Fruit fly (Drosophila melanogaster) whole organism, embryonic: Measurements from ENCODE around the gene msps.
A peak's percentile ranks its signal among the peaks of the same experiment; 100 is the strongest.

ENCODE experiments used
- Awh ChIP-seq: fragments of 200-800 bp; sonication (Bioruptor generic); IDR thresholded peaks from 2 replicates; pipeline ENCODE4, ENCODE4 v1.3.6; 2022; ENCODE audit warnings: missing biosample characterization, missing genetic modification characterization
- CG11723 ChIP-seq: fragments of 200-800 bp; sonication (Bioruptor generic); optimal IDR thresholded peaks from 2 replicates; lab custom pipeline; 2017; ENCODE audit warnings: missing biosample characterization, mild to moderate bottlenecking, missing genetic modification characterization
- CG12391 ChIP-seq: fragments of 200-800 bp; sonication (Bioruptor generic); optimal IDR thresholded peaks from 3 replicates; lab custom pipeline; 2018; ENCODE audit warnings: missing biosample characterization, mild to moderate bottlenecking, missing genetic modification characterization, moderate library complexity
- CG1792 ChIP-seq: fragments of 200-800 bp; sonication (Bioruptor generic); optimal IDR thresholded peaks from 2 replicates; lab custom pipeline; 2016; ENCODE audit warnings: missing biosample characterization, missing genetic modification characterization
- CG18599 ChIP-seq: fragments of 200-800 bp; sonication (Bioruptor generic); optimal IDR thresholded peaks from 3 replicates; lab custom pipeline; 2017; ENCODE audit warnings: missing biosample characterization, missing genetic modification characterization, mild to moderate bottlenecking, moderate library complexity, missing genetic modification reagents
- CG18764 ChIP-seq: fragments of 200-800 bp; sonication (Bioruptor generic); optimal IDR thresholded peaks from 3 replicates; lab custom pipeline; 2016; ENCODE audit warnings: missing biosample characterization, missing genetic modification characterization
- CG2129 ChIP-seq: fragments of 200-800 bp; sonication (Bioruptor generic); IDR thresholded peaks from 2 replicates; pipeline ENCODE4 v1.3.6; 2022; ENCODE audit warnings: missing biosample characterization, missing genetic modification characterization; ENCODE audit not compliant: partially characterized antibody
- CG31388 ChIP-seq: fragments of 200-800 bp; sonication (Bioruptor generic); optimal IDR thresholded peaks from 2 replicates; lab custom pipeline; 2016; ENCODE audit warnings: missing biosample characterization, missing genetic modification characterization
- CG4328 ChIP-seq: fragments of 200-800 bp; sonication (Bioruptor generic); optimal IDR thresholded peaks from 3 replicates; lab custom pipeline; 2017; ENCODE audit warnings: missing biosample characterization, missing genetic modification reagents, missing genetic modification characterization
- CG5953 ChIP-seq: fragments of 200-800 bp; sonication (Bioruptor generic); IDR thresholded peaks from 2 replicates; pipeline ENCODE4 v1.3.6; 2022; ENCODE audit warnings: missing biosample characterization, missing genetic modification characterization
- CG6813 ChIP-seq: fragments of 200-800 bp; sonication (Bioruptor generic); optimal IDR thresholded peaks from 2 replicates; lab custom pipeline; 2017; ENCODE audit warnings: missing biosample characterization, missing genetic modification characterization, mild to moderate bottlenecking, moderate library complexity, missing genetic modification reagents
- CG7839 ChIP-seq: fragments of 200-800 bp; sonication (Bioruptor generic); optimal IDR thresholded peaks from 3 replicates; lab custom pipeline; 2018; ENCODE audit warnings: missing biosample characterization, mild to moderate bottlenecking, missing genetic modification characterization, moderate library complexity
- CG7963 ChIP-seq: fragments of 200-800 bp; sonication (Bioruptor generic); IDR thresholded peaks from 3 replicates; pipeline ENCODE4 v1.3.6; 2022; ENCODE audit warnings: missing biosample characterization, missing genetic modification characterization; ENCODE audit not compliant: partially characterized antibody
- ERR ChIP-seq: fragments of 200-800 bp; sonication (Bioruptor generic); optimal IDR thresholded peaks from 2 replicates; lab custom pipeline; 2016; ENCODE audit warnings: missing biosample characterization, missing genetic modification characterization
- Ets65A ChIP-seq: fragments of 200-800 bp; sonication (Bioruptor generic); peaks from one replicate; lab custom pipeline; 2016; ENCODE audit warnings: missing biosample characterization, missing genetic modification characterization
- Gsc ChIP-seq: fragments of 200-800 bp; sonication (Bioruptor generic); IDR thresholded peaks from 2 replicates; pipeline ENCODE4 v1.3.6; 2022; ENCODE audit warnings: missing biosample characterization, missing genetic modification characterization
- H2.0 ChIP-seq: fragments of 200-800 bp; sonication (Bioruptor generic); IDR thresholded peaks from 2 replicates; pipeline ENCODE4 v1.3.6; 2022; ENCODE audit warnings: missing biosample characterization, missing genetic modification characterization
- HLHmδ ChIP-seq: fragments of 200-800 bp; sonication (Bioruptor generic); optimal IDR thresholded peaks from 2 replicates; lab custom pipeline; 2018; ENCODE audit warnings: missing biosample characterization, mild to moderate bottlenecking, missing genetic modification characterization, moderate library complexity
- Hand ChIP-seq: fragments of 200-800 bp; sonication (Bioruptor generic); optimal IDR thresholded peaks from 2 replicates; lab custom pipeline; 2017; ENCODE audit warnings: mild to moderate bottlenecking, missing biosample characterization, missing genetic modification reagents, missing genetic modification characterization
- Hmx ChIP-seq: fragments of 200-800 bp; sonication (Bioruptor generic); optimal IDR thresholded peaks from 2 replicates; lab custom pipeline; 2016; ENCODE audit warnings: missing biosample characterization, missing genetic modification characterization
- Hr3 ChIP-seq: fragments of 200-800 bp; sonication (Bioruptor generic); optimal IDR thresholded peaks from 3 replicates; lab custom pipeline; 2016; ENCODE audit warnings: missing biosample characterization, missing genetic modification characterization
- Hr51 ChIP-seq, 2 experiments: fragments of 200-800 bp; sonication (Bioruptor generic); optimal IDR thresholded peaks; 2 replicates in 1 of 2; 3 replicates in 1 of 2; lab custom pipeline; 2016 to 2018; ENCODE audit warnings: missing biosample characterization in 2 of 2, missing genetic modification characterization in 2 of 2, mild to moderate bottlenecking in 1 of 2, moderate library complexity in 1 of 2
- Hsf ChIP-seq: fragments of 200-800 bp; sonication (Bioruptor generic); optimal IDR thresholded peaks from 3 replicates; lab custom pipeline; 2016; ENCODE audit warnings: missing biosample characterization, missing genetic modification characterization
- Lim3 ChIP-seq: fragments of 200-800 bp; sonication (Bioruptor generic); IDR thresholded peaks from 2 replicates; pipeline ENCODE4 v1.3.6; 2022; ENCODE audit warnings: missing biosample characterization, missing genetic modification characterization
- Mes4 ChIP-seq: fragments of 200-800 bp; sonication (Bioruptor generic); optimal IDR thresholded peaks from 2 replicates; lab custom pipeline; 2016; ENCODE audit warnings: missing biosample characterization, missing genetic modification characterization
- NFAT ChIP-seq: fragments of 200-800 bp; sonication (Bioruptor generic); IDR thresholded peaks from 2 replicates; pipeline ENCODE4 v1.3.6; 2022; ENCODE audit warnings: missing biosample characterization, missing genetic modification characterization
- Oaz ChIP-seq: fragments of 200-800 bp; sonication (Bioruptor generic); IDR thresholded peaks from 2 replicates; pipeline ENCODE4 v1.3.6; 2022; ENCODE audit warnings: missing biosample characterization, missing genetic modification characterization
- Oli ChIP-seq: fragments of 200-800 bp; sonication (Bioruptor generic); optimal IDR thresholded peaks from 2 replicates; lab custom pipeline; 2018; ENCODE audit warnings: missing biosample characterization, mild to moderate bottlenecking, missing genetic modification characterization, moderate library complexity
- PHDP ChIP-seq: fragments of 200-800 bp; sonication (Bioruptor generic); optimal IDR thresholded peaks from 3 replicates; lab custom pipeline; 2018; ENCODE audit warnings: missing biosample characterization, mild to moderate bottlenecking, missing genetic modification characterization, moderate library complexity
- Side ChIP-seq: fragments of 200-800 bp; sonication (Bioruptor generic); optimal IDR thresholded peaks from 2 replicates; lab custom pipeline; 2016; ENCODE audit warnings: missing biosample characterization, missing genetic modification characterization
- Six4 ChIP-seq: fragments of 200-800 bp; sonication (Bioruptor generic); optimal IDR thresholded peaks from 2 replicates; lab custom pipeline; 2016; ENCODE audit warnings: missing biosample characterization, missing genetic modification characterization
- ab ChIP-seq: fragments of 200-800 bp; sonication (Bioruptor generic); optimal IDR thresholded peaks from 2 replicates; lab custom pipeline; 2016; ENCODE audit warnings: missing biosample characterization, missing genetic modification characterization
- ac ChIP-seq: fragments of 200-800 bp; sonication (Bioruptor generic); optimal IDR thresholded peaks from 3 replicates; lab custom pipeline; 2017; ENCODE audit warnings: missing biosample characterization, mild to moderate bottlenecking, missing genetic modification characterization
- caup ChIP-seq: fragments of 200-800 bp; sonication (Bioruptor generic); optimal IDR thresholded peaks from 3 replicates; lab custom pipeline; 2017; ENCODE audit warnings: missing biosample characterization, mild to moderate bottlenecking, missing genetic modification characterization, moderate library complexity; ENCODE audit not compliant: severe bottlenecking
- exex ChIP-seq: fragments of 200-800 bp; sonication (Bioruptor generic); optimal IDR thresholded peaks from 4 replicates; lab custom pipeline; 2018; ENCODE audit warnings: missing biosample characterization, mild to moderate bottlenecking, missing genetic modification characterization, moderate library complexity
- ftz-f1 ChIP-seq: fragments of 200-800 bp; sonication (Bioruptor generic); optimal IDR thresholded peaks from 2 replicates; lab custom pipeline; 2016; ENCODE audit warnings: missing biosample characterization, missing genetic modification characterization
- fu2 ChIP-seq: fragments of 200-800 bp; sonication (Bioruptor generic); optimal IDR thresholded peaks from 2 replicates; lab custom pipeline; 2016; ENCODE audit warnings: missing biosample characterization, missing genetic modification characterization
- hbn ChIP-seq: fragments of 200-800 bp; sonication (Bioruptor generic); IDR thresholded peaks from 2 replicates; pipeline ENCODE4 v1.3.6; 2022; ENCODE audit warnings: missing biosample characterization, missing genetic modification characterization; ENCODE audit not compliant: partially characterized antibody
- her ChIP-seq: fragments of 200-800 bp; sonication (Bioruptor generic); optimal IDR thresholded peaks from 2 replicates; lab custom pipeline; 2016; ENCODE audit warnings: missing biosample characterization, missing genetic modification characterization
- insv ChIP-seq, 2 experiments: fragments of 200-800 bp; sonication (Bioruptor generic); optimal IDR thresholded peaks; 3 replicates each; lab custom pipeline; 2016 to 2018; ENCODE audit warnings: missing biosample characterization in 2 of 2, missing genetic modification characterization in 2 of 2
- inv ChIP-seq: fragments of 200-800 bp; sonication (Bioruptor generic); IDR thresholded peaks from 2 replicates; pipeline ENCODE4 v1.3.6; 2022; ENCODE audit warnings: missing biosample characterization, missing genetic modification characterization; ENCODE audit not compliant: partially characterized antibody
- jing ChIP-seq: fragments of 200-800 bp; sonication (Bioruptor generic); optimal IDR thresholded peaks from 2 replicates; lab custom pipeline; 2018; ENCODE audit warnings: missing biosample characterization, mild to moderate bottlenecking, missing genetic modification characterization
- ken ChIP-seq: fragments of 200-800 bp; sonication (Bioruptor generic); IDR thresholded peaks from 3 replicates; pipeline ENCODE4 v1.3.6; 2022; ENCODE audit warnings: missing biosample characterization, missing genetic modification characterization
- lab ChIP-seq: fragments of 200-800 bp; sonication (Bioruptor generic); optimal IDR thresholded peaks from 3 replicates; lab custom pipeline; 2017; ENCODE audit warnings: missing biosample characterization, missing genetic modification characterization, mild to moderate bottlenecking, moderate library complexity, missing genetic modification reagents
- nerfin-1 ChIP-seq: fragments of 200-800 bp; sonication (Bioruptor generic); optimal IDR thresholded peaks from 3 replicates; lab custom pipeline; 2019; ENCODE audit warnings: missing biosample characterization, mild to moderate bottlenecking, missing genetic modification characterization, moderate library complexity
- onecut ChIP-seq: fragments of 200-800 bp; sonication (Bioruptor generic); IDR thresholded peaks from 2 replicates; pipeline ENCODE4 v1.3.6; 2022; ENCODE audit warnings: missing biosample characterization, missing genetic modification characterization
- org-1 ChIP-seq: fragments of 200-800 bp; sonication (Bioruptor generic); optimal IDR thresholded peaks from 2 replicates; lab custom pipeline; 2017; ENCODE audit warnings: missing biosample characterization, missing genetic modification characterization
- shn ChIP-seq: fragments of 200-800 bp; sonication (Bioruptor generic); optimal IDR thresholded peaks from 3 replicates; lab custom pipeline; 2016; ENCODE audit warnings: missing biosample characterization, missing genetic modification characterization
- sisA ChIP-seq: fragments of 200-800 bp; sonication (Bioruptor generic); IDR thresholded peaks from 2 replicates; pipeline ENCODE4 v1.3.6; 2022; ENCODE audit warnings: missing biosample characterization, missing genetic modification characterization
- tna ChIP-seq: fragments of 200-800 bp; sonication (Bioruptor generic); IDR thresholded peaks from 2 replicates; pipeline ENCODE4 v1.3.6; 2022; ENCODE audit warnings: missing biosample characterization, missing genetic modification characterization; ENCODE audit not compliant: partially characterized antibody
- yki ChIP-seq: fragments of >200 bp; optimal IDR thresholded peaks from 3 replicates; lab custom pipeline; 2018

msps gene

DNA sequence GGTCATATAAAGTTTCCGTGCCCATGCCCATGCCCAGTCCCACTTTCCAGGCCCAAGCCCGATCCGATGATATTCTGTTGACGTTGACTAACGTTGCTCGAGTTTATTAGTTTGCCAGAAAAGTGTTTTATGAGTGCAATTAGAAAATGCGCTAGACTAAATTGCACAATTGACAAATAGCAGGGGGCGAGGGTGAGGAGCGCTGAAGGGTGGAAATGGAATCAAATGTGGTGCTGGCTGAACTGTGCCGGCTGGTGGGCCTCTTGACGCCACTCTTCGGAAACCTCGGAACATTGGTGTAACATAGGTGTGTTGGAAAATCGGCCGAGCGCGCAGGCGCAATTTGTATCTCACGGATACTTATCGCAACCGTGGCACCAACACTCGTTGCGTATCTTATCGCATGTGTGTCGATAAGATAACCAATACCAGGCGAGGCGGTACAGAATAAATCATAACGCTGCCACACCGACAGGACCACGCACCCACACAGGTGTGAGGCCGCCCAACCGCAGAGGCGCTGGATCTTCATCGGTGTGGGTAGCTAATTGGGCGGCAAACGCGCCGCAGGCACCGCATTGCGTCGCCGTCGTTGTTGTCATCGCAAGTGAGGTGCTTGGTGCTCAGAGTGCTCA, 38.8 kb upstream of the msps start (continued):
- TF ChIP-seq onecut (GFP tag; lab: Robert Waterston, UW) (no peak), Oli (tag; lab: Kevin White, UChicago) (no peak), Side (GFP tag; lab: Kevin White, UChicago) (no peak), Awh (GFP tag; lab: Robert Waterston, UW) (no peak), Hand (GFP tag; lab: Kevin White, UChicago) (no peak), lab (GFP tag; lab: Kevin White, UChicago) (peak; percentile 65), CG11723 (GFP tag; lab: Kevin White, UChicago) (no peak), tna (GFP tag; lab: Robert Waterston, UW) (no peak), Oaz (GFP tag; lab: Robert Waterston, UW) (no peak; the same call in 1 of the 2 replicates), exex (tag; lab: Kevin White, UChicago) (peak; percentile 80), CG6813 (GFP tag; lab: Kevin White, UChicago) (no peak), CG18599 (GFP tag; lab: Kevin White, UChicago) (no peak), Six4 (GFP tag; lab: Kevin White, UChicago) (no peak), Lim3 (GFP tag; lab: Robert Waterston, UW) (no peak), inv (GFP tag; lab: Robert Waterston, UW) (no peak), her (GFP tag; lab: Kevin White, UChicago) (no peak), ac (no peak), CG31388 (no peak), CG7839 (peak; percentile 16), yki (lab: Kevin White, UChicago) (no peak), CG18764 (no peak), HLHmδ (GFP tag; lab: Kevin White, UChicago) (no peak), PHDP (tag; lab: Kevin White, UChicago) (peak; percentile 2), Hr51 (GFP tag; optimal IDR thresholded peaks at IDR 0.05; lab: Kevin White, UChicago) (peak in 1 of 2 experiments; percentile 43), org-1 (GFP tag; lab: Kevin White, UChicago) (no peak), CG7963 (GFP tag; lab: Robert Waterston, UW) (no peak), CG4328 (peak; percentile 20), ftz-f1 (GFP tag; lab: Kevin White, UChicago) (no peak), CG1792 (no peak), CG2129 (GFP tag; lab: Robert Waterston, UW) (no peak), Hsf (GFP tag; lab: Kevin White, UChicago) (no peak), caup (GFP tag; lab: Kevin White, UChicago) (no peak), ERR (GFP tag; lab: Kevin White, UChicago) (no peak), Ets65A (GFP tag; lab: Kevin White, UChicago) (no peak), NFAT (GFP tag; lab: Robert Waterston, UW) (no peak), Mes4 (GFP tag; lab: Kevin White, UChicago) (no peak), ken (GFP tag; lab: Robert Waterston, UW) (no peak), Hr3 (GFP tag; lab: Kevin White, UChicago) (no peak), Gsc (GFP tag; lab: Robert Waterston, UW) (no peak), sisA (no peak), CG12391 (tag; lab: Kevin White, UChicago) (peak; percentile 12), H2.0 (no peak), hbn (GFP tag; lab: Robert Waterston, UW) (no peak), shn (no peak), nerfin-1 (tag; lab: Kevin White, UChicago) (peak; percentile 25), insv (GFP tag; optimal IDR thresholded peaks at IDR 0.05; lab: Kevin White, UChicago) (no peak), fu2 (GFP tag; lab: Kevin White, UChicago) (no peak), ab (GFP tag; lab: Kevin White, UChicago) (no peak), CG5953 (GFP tag; lab: Robert Waterston, UW) (no peak), jing (no peak), Hmx (GFP tag; lab: Kevin White, UChicago) (no peak)
